Fruit fly (Drosophila melanogaster): ENCODE results near the gene Noc2.

dm6 chr2L:21142501-21142849 is 21.0 kb upstream of the Noc2 start:
- no peak for TF ChIP-seq CG5204 (GFP tag; optimal IDR thresholded peaks at IDR 0.05)
- TF ChIP-seq cic (GFP tag; optimal IDR thresholded peaks at IDR 0.05), result no peak
- no peak for TF ChIP-seq CG11617 (GFP tag; optimal IDR thresholded peaks at IDR 0.05)
- no peak for TF ChIP-seq CG12768 (GFP tag; optimal IDR thresholded peaks at IDR 0.05)
- no peak for TF ChIP-seq CG33017 (tag; optimal IDR thresholded peaks at IDR 0.05)
- peak; percentile 80 for TF ChIP-seq kay (GFP tag; ENCODE audit: borderline replicate concordance)
- TF ChIP-seq tj (GFP tag; optimal IDR thresholded peaks at IDR 0.05), result peak; percentile 63
